Fruit fly (Drosophila melanogaster) whole organism, pupa: ENCODE data around the gene Taf3.

ENCODE experiments used
- CG10348 ChIP-seq: fragments of 200-800 bp; sonication (Bioruptor generic); IDR thresholded peaks from 2 replicates; pipeline ENCODE4 v1.3.6; 2022; ENCODE audit warnings: missing biosample characterization, missing genetic modification characterization
- CG12605 ChIP-seq: fragments of 200-800 bp; sonication (Bioruptor generic); IDR thresholded peaks from 2 replicates; pipeline ENCODE4 v1.3.6; 2022; ENCODE audit warnings: missing biosample characterization, missing genetic modification characterization
- CG13204 ChIP-seq: fragments of 200-800 bp; sonication (Bioruptor generic); optimal IDR thresholded peaks from 2 replicates; lab custom pipeline; 2018; ENCODE audit warnings: missing biosample characterization, mild to moderate bottlenecking, missing genetic modification characterization, moderate library complexity
- CG14655 ChIP-seq: fragments of 200-800 bp; sonication (Bioruptor generic); optimal IDR thresholded peaks from 3 replicates; lab custom pipeline; 2017; ENCODE audit warnings: mild to moderate bottlenecking, missing biosample characterization, missing genetic modification reagents, missing genetic modification characterization
- CG15710 ChIP-seq: fragments of 200-800 bp; sonication (Bioruptor generic); optimal IDR thresholded peaks from 2 replicates; lab custom pipeline; 2018; ENCODE audit warnings: missing biosample characterization, mild to moderate bottlenecking, missing genetic modification characterization, moderate library complexity
- CG17806 ChIP-seq: fragments of 200-800 bp; sonication (Bioruptor generic); optimal IDR thresholded peaks from 2 replicates; lab custom pipeline; 2018; ENCODE audit warnings: missing biosample characterization, mild to moderate bottlenecking, missing genetic modification characterization, moderate library complexity
- CG32121 ChIP-seq: fragments of 200-800 bp; sonication (Bioruptor generic); IDR thresholded peaks from 2 replicates; pipeline ENCODE4 v1.3.6; 2022; ENCODE audit warnings: missing biosample characterization, missing genetic modification characterization
- CG34367 ChIP-seq: fragments of 200-800 bp; sonication (Bioruptor generic); optimal IDR thresholded peaks from 2 replicates; lab custom pipeline; 2018; ENCODE audit warnings: missing biosample characterization, mild to moderate bottlenecking, missing genetic modification characterization
- CG4496 ChIP-seq: fragments of 200-800 bp; sonication (Bioruptor generic); IDR thresholded peaks from 3 replicates; pipeline ENCODE4 v1.3.6; 2022; ENCODE audit warnings: missing biosample characterization, missing genetic modification characterization
- CG8159 ChIP-seq: fragments of 200-800 bp; sonication (Bioruptor generic); optimal IDR thresholded peaks from 3 replicates; lab custom pipeline; 2018; ENCODE audit warnings: missing biosample characterization, mild to moderate bottlenecking, missing genetic modification characterization, moderate library complexity
- CG8301 ChIP-seq: fragments of 200-800 bp; sonication (Bioruptor generic); optimal IDR thresholded peaks from 2 replicates; lab custom pipeline; 2018; ENCODE audit warnings: missing biosample characterization, mild to moderate bottlenecking, missing genetic modification characterization
- CG9948 ChIP-seq: fragments of 200-800 bp; sonication (Bioruptor generic); optimal IDR thresholded peaks from 2 replicates; lab custom pipeline; 2018; ENCODE audit warnings: missing biosample characterization, mild to moderate bottlenecking, missing genetic modification characterization, moderate library complexity
- D1 ChIP-seq: fragments of 200-800 bp; sonication (Bioruptor generic); optimal IDR thresholded peaks from 2 replicates; lab custom pipeline; 2018; ENCODE audit warnings: missing biosample characterization, mild to moderate bottlenecking, missing genetic modification characterization, moderate library complexity
- EcR ChIP-seq: fragments of 200-800 bp; sonication (Bioruptor generic); optimal IDR thresholded peaks from 3 replicates; lab custom pipeline; 2019; ENCODE audit warnings: missing biosample characterization, missing genetic modification characterization, mild to moderate bottlenecking, moderate library complexity, missing genetic modification reagents
- Ets98B ChIP-seq: fragments of 200-800 bp; sonication (Bioruptor generic); IDR thresholded peaks from 2 replicates; pipeline ENCODE4 v1.3.6; 2022; ENCODE audit warnings: missing biosample characterization, missing genetic modification characterization
- Pif1A ChIP-seq: fragments of 200-800 bp; sonication (Bioruptor generic); optimal IDR thresholded peaks from 3 replicates; lab custom pipeline; 2016; ENCODE audit warnings: missing biosample characterization, missing genetic modification characterization
- Pif1B ChIP-seq: fragments of 200-800 bp; sonication (Bioruptor generic); optimal IDR thresholded peaks from 3 replicates; lab custom pipeline; 2016; ENCODE audit warnings: missing biosample characterization, missing genetic modification characterization
- Snoo ChIP-seq: fragments of 200-800 bp; sonication (Bioruptor generic); optimal IDR thresholded peaks from 3 replicates; lab custom pipeline; 2017; ENCODE audit warnings: missing biosample characterization, mild to moderate bottlenecking, missing genetic modification characterization, inconsistent platforms
- fd96Ca ChIP-seq: fragments of 200-800 bp; sonication (Bioruptor generic); IDR thresholded peaks from 3 replicates; pipeline ENCODE4 v1.3.6; 2022; ENCODE audit warnings: missing biosample characterization, missing genetic modification characterization
- gl ChIP-seq: fragments of 200-800 bp; sonication (Bioruptor generic); optimal IDR thresholded peaks from 2 replicates; lab custom pipeline; 2018; ENCODE audit warnings: missing biosample characterization, mild to moderate bottlenecking, missing genetic modification characterization
- rn ChIP-seq: fragments of 200-800 bp; sonication (Bioruptor generic); IDR thresholded peaks from 2 replicates; pipeline ENCODE4 v1.3.6; 2022; ENCODE audit warnings: missing biosample characterization, missing genetic modification characterization

Taf3 gene

dm6 chr4:505112-505619 is 38.5 kb upstream of the Taf3 start:
- TF ChIP-seq CG32121 (GFP tag; lab: Robert Waterston, UW) (no peak), EcR (GFP tag; lab: Kevin White, UChicago) (peak; percentile 49), CG13204 (GFP tag; lab: Kevin White, UChicago) (peak; percentile 24)

DNA sequence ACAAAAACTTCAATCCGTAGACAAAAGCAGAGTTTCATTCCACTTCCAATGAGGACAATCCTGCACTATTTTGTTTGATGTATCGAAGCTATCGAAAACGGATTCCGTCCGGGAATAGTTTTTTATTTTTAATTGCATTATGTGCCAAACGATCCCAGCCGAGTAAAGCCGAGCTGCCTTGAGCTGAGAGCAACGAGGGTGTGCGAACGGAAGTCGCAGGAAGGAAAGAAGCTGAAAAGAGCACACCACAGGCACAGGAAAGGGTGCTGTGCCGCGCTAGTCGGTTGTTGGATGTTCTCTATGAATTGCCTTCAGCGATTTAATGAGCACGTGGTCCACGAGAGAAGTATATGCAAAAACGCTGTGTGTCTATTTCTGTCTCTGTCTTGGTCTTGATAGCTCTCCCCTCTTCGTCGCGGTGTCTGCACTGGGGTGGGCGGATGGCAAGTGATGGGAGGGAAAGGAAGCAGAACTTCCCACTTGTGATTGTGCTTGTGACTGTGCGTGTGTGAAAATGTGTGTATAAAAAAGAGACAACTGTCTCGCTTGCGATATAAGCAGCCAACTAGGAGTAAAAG is 36.0 kb upstream of the Taf3 start:
- TF ChIP-seq CG32121 (GFP tag; lab: Robert Waterston, UW) (no peak), CG4496 (GFP tag; lab: Robert Waterston, UW) (peak; percentile 56; the same call in 2 of the 3 replicates), EcR (GFP tag; lab: Kevin White, UChicago) (peak; percentile 16)

- TF ChIP-seq D1 (tag; lab: Kevin White, UChicago): no peak
- no peak for TF ChIP-seq CG10348 (GFP tag; lab: Robert Waterston, UW)
- TF ChIP-seq fd96Ca (GFP tag; lab: Robert Waterston, UW): no peak
- TF ChIP-seq Pif1A (GFP tag; lab: Kevin White, UChicago): peak; percentile 27
- no peak for TF ChIP-seq CG15710 (tag; lab: Kevin White, UChicago)
- TF ChIP-seq CG32121 (GFP tag; lab: Robert Waterston, UW): peak; percentile 18; the same call in 1 of the 2 replicates
- TF ChIP-seq CG4496 (GFP tag; lab: Robert Waterston, UW): no peak
- no peak for TF ChIP-seq Snoo (tag; lab: Kevin White, UChicago)
- TF ChIP-seq CG9948: no peak
- TF ChIP-seq CG14655 (GFP tag; lab: Kevin White, UChicago): no peak
- TF ChIP-seq CG17806 (tag; lab: Kevin White, UChicago): no peak
- TF ChIP-seq Ets98B: no peak
- no peak for TF ChIP-seq CG13204 (GFP tag; lab: Kevin White, UChicago)
- TF ChIP-seq gl (tag; lab: Kevin White, UChicago): peak; percentile 39
- no peak for TF ChIP-seq CG8301 (tag; lab: Kevin White, UChicago)
- TF ChIP-seq CG12605 (GFP tag; lab: Robert Waterston, UW): no peak
- TF ChIP-seq CG8159 (tag; lab: Kevin White, UChicago): no peak
- no peak for TF ChIP-seq CG34367 (tag; lab: Kevin White, UChicago)
- TF ChIP-seq Pif1B (GFP tag; lab: Kevin White, UChicago): peak; percentile 35
- TF ChIP-seq EcR (GFP tag; lab: Kevin White, UChicago): peak; percentile 77
- TF ChIP-seq rn (GFP tag; lab: Robert Waterston, UW): no peak
- TF ChIP-seq, all 21 proteins: peak for 5
Measured at dm6 chr4:501479-501993, 34.9 kb upstream of the Taf3 start, which contains the start of gene zfh2. TSS of gene zfh2 (plus strand) at chr4:501810.

DNA sequence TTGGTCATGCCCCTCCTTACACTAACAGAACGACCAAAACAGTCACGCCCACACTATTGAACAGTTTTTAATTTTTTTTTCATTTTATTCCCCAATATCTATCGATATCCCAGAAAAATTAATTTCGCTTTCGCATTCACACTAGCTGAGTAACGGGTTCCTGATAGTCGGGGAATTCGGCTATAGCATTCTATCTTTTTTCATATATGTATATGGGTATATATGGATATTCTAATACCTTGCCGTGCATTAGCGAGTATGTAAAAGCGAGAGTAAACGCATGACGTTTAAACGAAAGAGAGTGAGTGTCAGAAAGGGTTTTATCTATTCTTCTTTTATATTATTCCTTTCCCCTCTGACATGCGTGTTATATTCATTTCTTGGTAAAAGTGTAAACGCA is 32.5 kb upstream of the Taf3 start:
- TF ChIP-seq CG10348 (GFP tag; lab: Robert Waterston, UW) (no peak), gl (tag; lab: Kevin White, UChicago) (no peak), CG4496 (GFP tag; lab: Robert Waterston, UW) (no peak), rn (GFP tag; lab: Robert Waterston, UW) (no peak), Pif1B (GFP tag; lab: Kevin White, UChicago) (no peak), CG34367 (tag; lab: Kevin White, UChicago) (no peak), CG17806 (tag; lab: Kevin White, UChicago) (no peak)

DNA sequence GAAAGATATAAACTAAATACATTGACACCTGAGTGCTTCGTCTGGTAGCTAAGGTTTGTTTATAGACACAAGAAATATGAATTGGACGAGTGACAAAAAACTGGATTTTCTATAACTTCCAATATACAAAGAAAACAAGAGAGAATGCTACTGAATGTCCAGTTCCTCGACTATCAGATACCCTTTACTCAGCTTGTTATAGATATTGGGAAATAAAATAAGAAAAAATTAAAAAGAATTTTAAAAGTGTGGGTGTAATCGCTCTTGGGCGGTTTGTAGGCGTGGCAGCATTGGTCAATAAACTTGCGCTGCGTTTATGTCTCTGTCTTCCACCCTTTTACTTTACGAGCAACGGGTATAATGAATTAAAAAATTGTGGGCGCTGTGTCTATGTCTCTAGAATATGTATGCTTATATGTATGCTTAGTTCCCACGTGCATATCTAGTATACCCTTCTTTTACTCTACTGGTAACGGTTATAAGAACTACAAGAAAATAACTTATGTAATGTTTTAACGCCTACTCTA is 31.8 kb upstream of the Taf3 start:
- no peak for TF ChIP-seq CG9948
- TF ChIP-seq CG4496 (GFP tag; lab: Robert Waterston, UW): no peak
- TF ChIP-seq CG15710 (tag; lab: Kevin White, UChicago): no peak
- no peak for TF ChIP-seq CG13204 (GFP tag; lab: Kevin White, UChicago)
- no peak for TF ChIP-seq Pif1B (GFP tag; lab: Kevin White, UChicago)
- no peak for TF ChIP-seq Ets98B
- no peak for TF ChIP-seq fd96Ca (GFP tag; lab: Robert Waterston, UW)
- no peak for TF ChIP-seq Snoo (tag; lab: Kevin White, UChicago)
- TF ChIP-seq Pif1A (GFP tag; lab: Kevin White, UChicago): no peak
- TF ChIP-seq CG14655 (GFP tag; lab: Kevin White, UChicago): no peak
- no peak for TF ChIP-seq CG10348 (GFP tag; lab: Robert Waterston, UW)
- TF ChIP-seq CG12605 (GFP tag; lab: Robert Waterston, UW): no peak

- TF ChIP-seq CG14655 (GFP tag; lab: Kevin White, UChicago): no peak
- peak; percentile 21 for TF ChIP-seq Snoo (tag; lab: Kevin White, UChicago)
Measured at dm6 chr4:497724-498123, 31.1 kb upstream of the Taf3 start.
